Worm (Caenorhabditis elegans) whole organism, young adult: Measurements from ENCODE around the gene pacs-1.

Experiments
- nhr-90 ChIP-seq: sonication (generic microtip); optimal IDR thresholded peaks from 2 replicates; lab custom pipeline; 2016; ENCODE audit warnings: missing genotype, mild to moderate bottlenecking, missing genetic modification characterization, missing compliant biosample characterization
- pha-4 ChIP-seq: fragments of 150-350 bp; sonication (generic microtip); optimal IDR thresholded peaks from 2 replicates; lab custom pipeline; 2014; ENCODE audit warnings: missing biosample characterization, missing genetic modification reagents, missing genetic modification characterization
- unc-62 ChIP-seq: fragments of 150-350 bp; optimal IDR thresholded peaks from 2 replicates; lab custom pipeline; 2014; ENCODE audit warnings: missing biosample characterization, missing genetic modification reagents, missing genetic modification characterization
- zim-3 ChIP-seq: sonication (generic microtip); optimal IDR thresholded peaks from 2 replicates; lab custom pipeline; 2017; ENCODE audit warnings: mild to moderate bottlenecking, missing genetic modification characterization, moderate library complexity, missing compliant biosample characterization

- TF ChIP-seq unc-62 (GFP tag; lab: Kevin White, UChicago) (no peak), zim-3 (no peak), nhr-90 (tag; lab: Kevin White, UChicago) (no peak), pha-4 (tag; lab: Kevin White, UChicago) (no peak)
Observed at ce11 chrV:9220444-9220843, 3.4 kb upstream of the pacs-1 start.
